Worm (Caenorhabditis elegans) whole organism, L1 larva: ENCODE measurements around the gene txt-5.
A peak's percentile ranks its signal among the peaks of the same experiment; 100 is the strongest.

ENCODE experiments used
- C34B4.2 ChIP-seq: sonication (generic microtip); optimal IDR thresholded peaks from 2 replicates; lab custom pipeline; 2017; ENCODE audit warnings: mild to moderate bottlenecking, missing genetic modification characterization, missing compliant biosample characterization
- F16B12.6 ChIP-seq: fragments of 150-350 bp; optimal IDR thresholded peaks from 2 replicates; lab custom pipeline; 2014; ENCODE audit warnings: missing biosample characterization, missing genetic modification characterization
- aha-1 ChIP-seq: fragments of 150-350 bp; optimal IDR thresholded peaks from 2 replicates; lab custom pipeline; 2014; ENCODE audit warnings: missing biosample characterization, missing genetic modification characterization
- aly-2 ChIP-seq: fragments of 150-350 bp; optimal IDR thresholded peaks from 2 replicates; lab custom pipeline; 2014; ENCODE audit warnings: missing biosample characterization, missing genetic modification characterization
- blmp-1 ChIP-seq: fragments of 150-350 bp; optimal IDR thresholded peaks from 2 replicates; lab custom pipeline; 2014; ENCODE audit warnings: missing biosample characterization, missing genetic modification characterization
- ceh-63 ChIP-seq: fragments of 200-800 bp; sonication (Bioruptor generic); optimal IDR thresholded peaks from 2 replicates; lab custom pipeline; 2018; ENCODE audit warnings: mild to moderate bottlenecking, missing genetic modification characterization, missing compliant biosample characterization
- ceh-8 ChIP-seq: fragments of 200-800 bp; sonication (Bioruptor generic); optimal IDR thresholded peaks from 2 replicates; lab custom pipeline; 2018; ENCODE audit warnings: mild to moderate bottlenecking, missing genetic modification characterization, moderate library complexity, missing compliant biosample characterization
- ceh-82 ChIP-seq, 3 experiments: fragments of 150-350 bp in 1 of 3; sonication (generic microtip) in 2 of 3; optimal IDR thresholded peaks; 2 replicates each; lab custom pipeline; 2014 to 2017; ENCODE audit warnings: missing biosample characterization in 3 of 3, missing genetic modification characterization in 3 of 3
- ces-1 ChIP-seq: fragments of 150-350 bp; optimal IDR thresholded peaks from 2 replicates; lab custom pipeline; 2014; ENCODE audit warnings: missing biosample characterization, missing genetic modification reagents, missing genetic modification characterization
- dpl-1 ChIP-seq, 3 experiments: fragments of 150-350 bp in 2 of 3; sonication (generic microtip) in 1 of 3; optimal IDR thresholded peaks; 2 replicates each; lab custom pipeline; 2014 to 2017; ENCODE audit warnings: missing biosample characterization in 3 of 3, missing genetic modification characterization in 3 of 3, missing genetic modification reagents in 3 of 3
- egl-13 ChIP-seq: sonication (generic microtip); optimal IDR thresholded peaks from 2 replicates; lab custom pipeline; 2016; ENCODE audit warnings: missing genotype, missing genetic modification reagents, missing genetic modification characterization, missing compliant biosample characterization
- elt-2 ChIP-seq: sonication (generic microtip); optimal IDR thresholded peaks from 2 replicates; lab custom pipeline; 2016; ENCODE audit warnings: missing genetic modification characterization, mild to moderate bottlenecking, inconsistent platforms, missing compliant biosample characterization, missing genetic modification reagents
- elt-3 ChIP-seq, 6 experiments: fragments of 150-350 bp in 1 of 6; sonication (generic microtip); optimal IDR thresholded peaks; 2 replicates each; lab custom pipeline; 2017 to 2018; ENCODE audit warnings: missing biosample characterization in 6 of 6, missing genetic modification characterization in 6 of 6, inconsistent platforms in 1 of 6
- ets-5 ChIP-seq: fragments of 200-800 bp; sonication (Bioruptor generic); IDR thresholded peaks from 2 replicates; pipeline ENCODE4 v1.3.6; 2022; ENCODE audit warnings: missing genetic modification characterization, missing compliant biosample characterization
- fkh-10 ChIP-seq: sonication (generic microtip); optimal IDR thresholded peaks from 2 replicates; lab custom pipeline; 2017; ENCODE audit warnings: missing biosample characterization, missing genetic modification reagents, missing genetic modification characterization
- fkh-8 ChIP-seq: sonication (generic microtip); optimal IDR thresholded peaks from 2 replicates; lab custom pipeline; 2016; ENCODE audit warnings: mild to moderate bottlenecking, missing genetic modification characterization, missing compliant biosample characterization
- fos-1 ChIP-seq: fragments of 150-350 bp; optimal IDR thresholded peaks from 2 replicates; lab custom pipeline; 2014; ENCODE audit warnings: missing biosample characterization, missing genetic modification characterization
- hlh-4 ChIP-seq: sonication (generic microtip); optimal IDR thresholded peaks from 2 replicates; lab custom pipeline; 2016; ENCODE audit warnings: mild to moderate bottlenecking, missing genetic modification characterization, missing compliant biosample characterization
- isw-1 ChIP-seq: fragments of 200-800 bp; sonication (Bioruptor generic); IDR thresholded peaks from 2 replicates; pipeline ENCODE4 v1.3.6; 2022; ENCODE audit warnings: missing genetic modification characterization, missing compliant biosample characterization
- lin-13 ChIP-seq: fragments of 150-350 bp; optimal IDR thresholded peaks from 2 replicates; lab custom pipeline; 2014; ENCODE audit warnings: missing biosample characterization, missing genetic modification reagents, missing genetic modification characterization
- lin-14 ChIP-seq: fragments of 200-800 bp; sonication (Bioruptor generic); optimal IDR thresholded peaks from 2 replicates; lab custom pipeline; 2018; ENCODE audit warnings: mild to moderate bottlenecking, missing genetic modification characterization, moderate library complexity, missing compliant biosample characterization
- lin-39 ChIP-seq: fragments of 150-350 bp; optimal IDR thresholded peaks from 2 replicates; lab custom pipeline; 2014; ENCODE audit warnings: missing biosample characterization, missing genetic modification reagents, missing genetic modification characterization
- lir-3 ChIP-seq: sonication (generic microtip); optimal IDR thresholded peaks from 2 replicates; lab custom pipeline; 2016; ENCODE audit warnings: mild to moderate bottlenecking, missing genetic modification characterization, moderate library complexity, missing compliant biosample characterization; ENCODE audit not compliant: poor library complexity
- lsy-2 ChIP-seq, 2 experiments: fragments of 150-350 bp; optimal IDR thresholded peaks; 2 replicates each; lab custom pipeline; 2014; ENCODE audit warnings: missing biosample characterization in 2 of 2, missing genetic modification characterization in 2 of 2
- mep-1 ChIP-seq: fragments of 150-350 bp; optimal IDR thresholded peaks from 2 replicates; lab custom pipeline; 2014; ENCODE audit warnings: missing biosample characterization, missing genetic modification characterization
- nhr-11 ChIP-seq: fragments of 150-350 bp; optimal IDR thresholded peaks from 2 replicates; lab custom pipeline; 2014; ENCODE audit warnings: missing biosample characterization, missing genetic modification characterization
- nhr-20 ChIP-seq: sonication (generic microtip); optimal IDR thresholded peaks from 2 replicates; lab custom pipeline; 2016; ENCODE audit warnings: mild to moderate bottlenecking, missing genetic modification characterization, missing compliant biosample characterization
- nhr-237 ChIP-seq: fragments of 150-350 bp; optimal IDR thresholded peaks from 2 replicates; lab custom pipeline; 2014; ENCODE audit warnings: missing biosample characterization, missing genetic modification characterization
- nhr-28 ChIP-seq: fragments of 150-350 bp; optimal IDR thresholded peaks from 2 replicates; lab custom pipeline; 2014; ENCODE audit warnings: missing biosample characterization, missing genetic modification characterization
- nhr-76 ChIP-seq: sonication (generic microtip); optimal IDR thresholded peaks from 2 replicates; lab custom pipeline; 2017; ENCODE audit warnings: missing biosample characterization, missing genetic modification characterization
- nhr-77 ChIP-seq: fragments of 150-350 bp; optimal IDR thresholded peaks from 2 replicates; lab custom pipeline; 2014; ENCODE audit warnings: missing biosample characterization, missing genetic modification characterization
- pqm-1 ChIP-seq: sonication (generic microtip); optimal IDR thresholded peaks from 3 replicates; lab custom pipeline; 2017; ENCODE audit warnings: missing biosample characterization, missing genetic modification characterization
- snu-23 ChIP-seq: sonication (generic microtip); optimal IDR thresholded peaks from 2 replicates; lab custom pipeline; 2016; ENCODE audit warnings: missing genetic modification characterization, missing compliant biosample characterization
- sox-4 ChIP-seq: sonication (generic microtip); optimal IDR thresholded peaks from 2 replicates; lab custom pipeline; 2016; ENCODE audit warnings: missing genetic modification characterization, missing compliant biosample characterization
- sptf-1 ChIP-seq: fragments of 150-350 bp; optimal IDR thresholded peaks from 2 replicates; lab custom pipeline; 2014; ENCODE audit warnings: missing biosample characterization, missing genetic modification characterization
- unc-30 ChIP-seq: sonication (generic microtip); optimal IDR thresholded peaks from 2 replicates; lab custom pipeline; 2017; ENCODE audit warnings: missing biosample characterization, missing genetic modification characterization
- unc-98 ChIP-seq: fragments of 200-800 bp; sonication (Bioruptor generic); IDR thresholded peaks from 2 replicates; pipeline ENCODE4 v1.3.6; 2022; ENCODE audit warnings: missing genetic modification characterization, missing compliant biosample characterization
- vab-15 ChIP-seq: sonication (generic microtip); optimal IDR thresholded peaks from 2 replicates; lab custom pipeline; 2017; ENCODE audit warnings: missing genotype, mild to moderate bottlenecking, missing genetic modification characterization, missing compliant biosample characterization
- zag-1 ChIP-seq: fragments of 150-350 bp; optimal IDR thresholded peaks from 2 replicates; lab custom pipeline; 2014; ENCODE audit warnings: missing biosample characterization, missing genetic modification characterization

The txt-5 gene

DNA sequence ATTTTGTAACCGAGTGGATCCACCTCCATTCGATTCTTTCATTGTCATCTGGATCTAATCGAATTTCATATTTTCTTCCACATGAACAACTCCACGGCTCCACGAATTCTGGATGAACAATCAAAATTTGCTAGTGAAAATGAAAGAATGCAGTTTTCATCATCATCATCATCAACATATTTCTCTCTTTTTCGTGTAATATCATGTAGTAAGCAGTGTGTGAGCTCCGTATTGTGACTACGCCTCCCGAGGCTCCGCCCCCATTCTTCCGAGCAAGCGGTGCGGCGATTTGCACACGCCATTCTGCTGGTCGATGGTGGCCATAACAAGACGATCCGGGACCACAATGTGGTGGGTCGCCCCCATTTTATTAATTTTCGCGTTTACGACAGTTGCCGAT, 38.9 kb downstream of the txt-5 start, which contains the start of gene ZK742.7:
Gene ZK742.7, plus strand, starts transcription at position 301 of the 400 bp plus-strand sequence.
- no peak for TF ChIP-seq lir-3 (tag; lab: Kevin White, UChicago)
- no peak for TF ChIP-seq blmp-1
- no peak for TF ChIP-seq unc-98 (GFP tag; lab: Robert Waterston, UW)
- no peak for TF ChIP-seq nhr-28 (tag; lab: Kevin White, UChicago)
- no peak for TF ChIP-seq nhr-237 (tag; lab: Kevin White, UChicago)
- no peak for TF ChIP-seq mep-1
- TF ChIP-seq fkh-10 = no peak
- TF ChIP-seq elt-3 (tag; optimal IDR thresholded peaks at IDR 0.05; lab: Kevin White, UChicago) = no peak
- TF ChIP-seq nhr-77 = no peak
- TF ChIP-seq ceh-8 (GFP tag; lab: Kevin White, UChicago) = no peak
- TF ChIP-seq egl-13 (tag; lab: Kevin White, UChicago) = no peak
- TF ChIP-seq F16B12.6 (tag; lab: Kevin White, UChicago) = no peak
- TF ChIP-seq sptf-1 (tag; lab: Kevin White, UChicago) = no peak
- TF ChIP-seq ceh-63 = no peak
- TF ChIP-seq dpl-1 (GFP tag; optimal IDR thresholded peaks at IDR 0.05; lab: Kevin White, UChicago) = no peak
- TF ChIP-seq nhr-11 = no peak
- TF ChIP-seq snu-23 (GFP tag; lab: Kevin White, UChicago) = no peak
- no peak for TF ChIP-seq hlh-4 (tag; lab: Kevin White, UChicago)
- no peak for TF ChIP-seq C34B4.2 (tag; lab: Kevin White, UChicago)

DNA sequence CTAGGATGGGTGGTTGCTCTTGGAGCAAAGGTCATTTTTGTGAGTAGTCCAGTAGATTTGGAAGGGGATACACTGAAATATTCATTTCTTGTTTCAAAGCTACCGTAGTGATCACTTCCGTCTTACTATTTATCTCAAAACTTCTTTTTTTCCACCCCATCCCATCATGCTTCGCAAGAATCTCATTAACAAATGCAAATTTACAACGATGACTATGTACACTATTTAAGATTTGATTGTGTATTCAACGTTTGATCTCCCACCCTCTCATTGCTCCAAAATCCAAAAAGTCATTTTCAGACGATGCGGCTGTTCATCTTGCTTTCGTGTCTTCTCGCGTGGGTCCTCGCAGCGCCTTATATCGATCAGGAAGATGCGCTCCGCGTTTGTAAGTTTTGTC, 43.9 kb downstream of the txt-5 start, which contains the start of gene flp-21:
Gene flp-21, plus strand, starts transcription at position 301 of the 400 bp plus-strand sequence.
- TF ChIP-seq ces-1 (no peak), aha-1 (no peak), blmp-1 (no peak), nhr-20 (tag; lab: Kevin White, UChicago) (no peak), aly-2 (tag; lab: Kevin White, UChicago) (no peak), lin-13 (GFP tag; lab: Kevin White, UChicago) (no peak), lsy-2 (tag; optimal IDR thresholded peaks at IDR 0.05; lab: Kevin White, UChicago) (no peak), fkh-8 (tag; lab: Kevin White, UChicago) (no peak), isw-1 (GFP tag; lab: Robert Waterston, UW) (no peak), ets-5 (GFP tag; lab: Robert Waterston, UW) (no peak), vab-15 (tag; lab: Kevin White, UChicago) (no peak), zag-1 (no peak), lin-39 (tag; lab: Kevin White, UChicago) (no peak), ceh-82 (tag; optimal IDR thresholded peaks at IDR 0.05; lab: Kevin White, UChicago) (no peak), nhr-76 (no peak), unc-30 (tag; lab: Kevin White, UChicago) (no peak), pqm-1 (tag; lab: Kevin White, UChicago) (no peak), fos-1 (tag; lab: Kevin White, UChicago) (no peak), sox-4 (tag; lab: Kevin White, UChicago) (no peak), lin-14 (GFP tag; lab: Kevin White, UChicago) (no peak)

DNA sequence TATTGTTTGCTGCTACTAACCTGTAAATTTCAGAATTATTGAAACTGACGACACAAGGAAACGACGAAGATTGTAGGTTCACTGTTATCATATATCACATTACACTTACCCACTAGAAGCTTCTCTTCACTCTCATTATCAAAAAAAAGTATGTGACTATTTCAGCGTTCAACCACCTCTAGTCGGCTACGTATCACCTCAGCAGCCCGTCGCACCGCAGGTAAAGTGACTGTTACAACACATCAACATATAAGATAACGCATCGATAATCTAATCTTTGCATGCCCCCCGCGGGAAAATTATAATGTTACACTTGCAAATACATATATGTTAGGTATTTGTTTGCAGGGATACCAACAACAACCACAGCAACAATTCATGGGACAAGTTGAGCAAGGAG, 50.3 kb downstream of the txt-5 start:
- TF ChIP-seq elt-2 (tag; lab: Kevin White, UChicago) (peak; percentile 70), nhr-77 (no peak)

ce11 chrV:7785885-7786284, 51.0 kb downstream of the txt-5 start:
- no peak for TF ChIP-seq blmp-1
- no peak for TF ChIP-seq F16B12.6 (tag; lab: Kevin White, UChicago)
